Fruit fly (Drosophila melanogaster): Measurements from ENCODE around the gene CG42245.
A peak's percentile ranks its signal among the peaks of the same experiment; 100 is the strongest.

CG42245 gene

DNA sequence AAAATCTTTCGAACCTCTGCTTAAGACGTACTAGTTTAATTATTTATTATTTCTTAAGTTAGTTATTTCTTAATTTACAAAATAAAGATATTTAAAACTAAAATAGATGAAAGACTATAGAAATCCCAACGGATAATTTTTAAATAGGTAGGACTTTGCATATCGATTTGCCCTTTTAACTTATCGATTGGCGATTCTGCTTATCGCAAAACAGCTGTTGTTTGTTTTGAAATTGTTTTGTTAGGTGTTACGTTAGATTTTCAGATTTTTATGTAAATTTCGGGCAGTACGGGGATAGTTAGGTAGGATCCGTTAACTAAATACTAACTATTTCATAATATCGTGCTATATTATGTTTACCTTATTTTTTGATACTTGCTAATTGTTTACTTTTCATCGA, 31.4 kb upstream of the CG42245 start, which contains the start of gene CG16986 (continued):
- TF ChIP-seq h (optimal IDR thresholded peaks at IDR 0.05) (no peak), trem (tag; optimal IDR thresholded peaks at IDR 0.05) (peak; percentile 10), slbo (GFP tag; IDR thresholded peaks at IDR 0.05) (no peak), Hsf (GFP tag; optimal IDR thresholded peaks at IDR 0.05) (no peak), CG2120 (GFP tag; optimal IDR thresholded peaks at IDR 0.05) (no peak), sr (GFP tag; IDR thresholded peaks at IDR 0.05) (no peak), zen (tag; optimal IDR thresholded peaks at IDR 0.05) (no peak), twi (tag; optimal IDR thresholded peaks at IDR 0.05) (no peak), eyg (GFP tag; optimal IDR thresholded peaks at IDR 0.05) (no peak), gcm2 (GFP tag; optimal IDR thresholded peaks at IDR 0.05) (no peak), pzg (GFP tag; optimal IDR thresholded peaks at IDR 0.05) (peak; percentile 13), MBD-R2 (GFP tag; IDR thresholded peaks at IDR 0.05) (peak; percentile 45; the same call in 1 of the 2 replicates), NfI (GFP tag; optimal IDR thresholded peaks at IDR 0.05) (no peak), CG4854 (GFP tag; optimal IDR thresholded peaks at IDR 0.05) (no peak), emc (GFP tag; optimal IDR thresholded peaks at IDR 0.05) (no peak), mld (GFP tag; IDR thresholded peaks at IDR 0.05; ENCODE audit: partially characterized antibody) (no peak), knrl (GFP tag; IDR thresholded peaks at IDR 0.05; ENCODE audit: partially characterized antibody) (no peak), CG4617 (GFP tag; optimal IDR thresholded peaks at IDR 0.05; ENCODE audit: borderline replicate concordance) (no peak), ci (GFP tag; IDR thresholded peaks at IDR 0.05) (no peak), Dbx (GFP tag; IDR thresholded peaks at IDR 0.05) (no peak), sna (GFP tag; IDR thresholded peaks at IDR 0.05; ENCODE audit: partially characterized antibody) (no peak), CG13296 (GFP tag; optimal IDR thresholded peaks at IDR 0.05) (no peak), CG8281 (tag; optimal IDR thresholded peaks at IDR 0.05) (no peak), CG4707 (GFP tag; optimal IDR thresholded peaks at IDR 0.05) (no peak), CG1647 (GFP tag; optimal IDR thresholded peaks at IDR 0.05) (no peak), peb (GFP tag; IDR thresholded peaks at IDR 0.05) (no peak), crp (GFP tag; optimal IDR thresholded peaks at IDR 0.05) (peak in 1 of 2 experiments; percentile 82), Hmr (GFP tag; optimal IDR thresholded peaks at IDR 0.05) (no peak), CG3163 (GFP tag; optimal IDR thresholded peaks at IDR 0.05) (no peak), CG11723 (GFP tag; optimal IDR thresholded peaks at IDR 0.05) (no peak), lbe (GFP tag; optimal IDR thresholded peaks at IDR 0.05) (no peak), odd (GFP tag; optimal IDR thresholded peaks at IDR 0.05) (no peak), Xbp1 (GFP tag; optimal IDR thresholded peaks at IDR 0.05) (no peak), CG6254 (GFP tag; optimal IDR thresholded peaks at IDR 0.05) (no peak), Myb (GFP tag; optimal IDR thresholded peaks at IDR 0.05) (peak; percentile 38), CG34224 (GFP tag; IDR thresholded peaks at IDR 0.05; ENCODE audit: partially characterized antibody) (peak; percentile 54; the same call in 1 of the 3 replicates), slp2 (GFP tag; optimal IDR thresholded peaks at IDR 0.05) (no peak), CG4730 (GFP tag; IDR thresholded peaks at IDR 0.05) (no peak), Abd-B (GFP tag; optimal IDR thresholded peaks at IDR 0.05) (no peak), unpg (GFP tag; optimal IDR thresholded peaks at IDR 0.05) (no peak), tx (GFP tag; optimal IDR thresholded peaks at IDR 0.05) (no peak), CG17912 (GFP tag; optimal IDR thresholded peaks at IDR 0.05) (no peak), Awh (GFP tag; IDR thresholded peaks at IDR 0.05) (no peak), HHEX (GFP tag; optimal IDR thresholded peaks at IDR 0.05) (no peak), zfh1 (GFP tag; IDR thresholded peaks at IDR 0.05) (no peak), Sin3A (optimal IDR thresholded peaks at IDR 0.05) (no peak), Ets65A (GFP tag) (peak; percentile 61), CG12299 (tag; optimal IDR thresholded peaks at IDR 0.05) (no peak), Taf1 (GFP tag; IDR thresholded peaks at IDR 0.05) (no peak), p53 (GFP tag; optimal IDR thresholded peaks at IDR 0.05) (no peak), cwo (GFP tag; optimal IDR thresholded peaks at IDR 0.05) (no peak), maf-S (GFP tag; optimal IDR thresholded peaks at IDR 0.05) (no peak)
